Worm (Caenorhabditis elegans) whole organism, L2 larva: Measurements from ENCODE around the gene srt-28.
A peak's percentile ranks its signal among the peaks of the same experiment; 100 is the strongest.

Experiments
- F13H6.1 ChIP-seq: sonication (generic microtip); optimal IDR thresholded peaks from 2 replicates; lab custom pipeline; 2016; ENCODE audit warnings: missing genetic modification characterization, missing compliant biosample characterization
- R02D3.7 ChIP-seq: fragments of 150-350 bp; optimal IDR thresholded peaks from 2 replicates; lab custom pipeline; 2014; ENCODE audit warnings: missing biosample characterization, missing genetic modification characterization
- alr-1 ChIP-seq: fragments of 150-350 bp; optimal IDR thresholded peaks from 2 replicates; lab custom pipeline; 2014; ENCODE audit warnings: missing biosample characterization, missing genetic modification characterization
- blmp-1 ChIP-seq: sonication (generic microtip); optimal IDR thresholded peaks from 2 replicates; lab custom pipeline; 2017; ENCODE audit warnings: missing genetic modification characterization, mild to moderate bottlenecking, missing compliant biosample characterization, antibody characterized with exemption, moderate library complexity; ENCODE audit not compliant: insufficient read depth
- crh-2 ChIP-seq: sonication (generic microtip); optimal IDR thresholded peaks from 2 replicates; lab custom pipeline; 2017; ENCODE audit warnings: missing biosample characterization, missing genetic modification characterization
- elt-1 ChIP-seq: fragments of 150-350 bp; optimal IDR thresholded peaks from 2 replicates; lab custom pipeline; 2014; ENCODE audit warnings: missing biosample characterization, missing genetic modification characterization
- fos-1 ChIP-seq: fragments of 150-350 bp; optimal IDR thresholded peaks from 2 replicates; lab custom pipeline; 2014; ENCODE audit warnings: missing biosample characterization, missing genetic modification characterization
- gmeb-1 ChIP-seq: fragments of 150-350 bp; optimal IDR thresholded peaks from 2 replicates; lab custom pipeline; 2014; ENCODE audit warnings: missing biosample characterization, missing genetic modification characterization
- lsy-2 ChIP-seq, 2 experiments: fragments of 150-350 bp in 1 of 2; sonication (generic microtip) in 1 of 2; optimal IDR thresholded peaks; 2 replicates each; lab custom pipeline; 2014 to 2017; ENCODE audit warnings: missing biosample characterization in 2 of 2, missing genetic modification characterization in 2 of 2
- mab-5 ChIP-seq: fragments of 150-350 bp; optimal IDR thresholded peaks from 2 replicates; lab custom pipeline; 2014; ENCODE audit warnings: missing biosample characterization, missing genetic modification characterization
- mbf-1 ChIP-seq: sonication (generic microtip); optimal IDR thresholded peaks from 2 replicates; lab custom pipeline; 2017; ENCODE audit warnings: missing biosample characterization, missing genetic modification characterization
- nhr-129 ChIP-seq: fragments of 150-350 bp; optimal IDR thresholded peaks from 2 replicates; lab custom pipeline; 2014; ENCODE audit warnings: missing biosample characterization, missing genetic modification characterization
- nhr-237 ChIP-seq: fragments of 150-350 bp; optimal IDR thresholded peaks from 2 replicates; lab custom pipeline; 2014; ENCODE audit warnings: missing biosample characterization, missing genetic modification characterization
- nhr-25 ChIP-seq: fragments of 150-350 bp; sonication (generic microtip); optimal IDR thresholded peaks from 3 replicates; lab custom pipeline; 2014; ENCODE audit warnings: missing biosample characterization, missing genetic modification characterization
- nhr-6 ChIP-seq: fragments of 150-350 bp; optimal IDR thresholded peaks from 2 replicates; lab custom pipeline; 2014; ENCODE audit warnings: missing biosample characterization, missing genetic modification characterization
- nhr-77 ChIP-seq: fragments of 150-350 bp; optimal IDR thresholded peaks from 2 replicates; lab custom pipeline; 2014; ENCODE audit warnings: missing biosample characterization, missing genetic modification characterization
- peb-1 ChIP-seq: fragments of 150-350 bp; optimal IDR thresholded peaks from 2 replicates; lab custom pipeline; 2014; ENCODE audit warnings: missing biosample characterization, missing genetic modification characterization
- unc-62 ChIP-seq: fragments of 150-350 bp; optimal IDR thresholded peaks from 2 replicates; lab custom pipeline; 2014; ENCODE audit warnings: missing biosample characterization, missing genetic modification reagents, missing genetic modification characterization
- zag-1 ChIP-seq: fragments of 150-350 bp; optimal IDR thresholded peaks from 2 replicates; lab custom pipeline; 2014; ENCODE audit warnings: missing biosample characterization, missing genetic modification characterization
- ztf-1 ChIP-seq: fragments of 200-800 bp; sonication (Bioruptor generic); conservative IDR thresholded peaks from 2 replicates; pipeline ENCODE4 v1.3.6; 2022; ENCODE audit warnings: missing genetic modification characterization, missing compliant biosample characterization
- ztf-11 ChIP-seq: sonication (generic microtip); optimal IDR thresholded peaks from 2 replicates; lab custom pipeline; 2017; ENCODE audit warnings: missing biosample characterization, missing genetic modification characterization
- ztf-4 ChIP-seq: fragments of 150-350 bp; optimal IDR thresholded peaks from 2 replicates; lab custom pipeline; 2014; ENCODE audit warnings: missing biosample characterization, missing genetic modification characterization

Gene srt-28

ce11 chrV:2672603-2673002, 40.8 kb downstream of the srt-28 start, which contains the start of gene W02G9.3 (continued):
- TF ChIP-seq unc-62 (GFP tag; lab: Kevin White, UChicago) (no peak), mab-5 (peak; percentile 94), alr-1 (tag; lab: Kevin White, UChicago) (no peak), elt-1 (tag; lab: Kevin White, UChicago) (no peak), peb-1 (no peak), nhr-25 (tag; lab: Kevin White, UChicago) (peak; percentile 52), gmeb-1 (tag; lab: Kevin White, UChicago) (peak; percentile 84), ztf-11 (no peak), ztf-4 (tag; lab: Kevin White, UChicago) (no peak), F13H6.1 (tag; lab: Kevin White, UChicago) (peak; percentile 71), R02D3.7 (no peak), nhr-237 (tag; lab: Kevin White, UChicago) (no peak), nhr-6 (tag; lab: Kevin White, UChicago) (peak; percentile 22)
- TF ChIP-seq, all 48 proteins: peak for 19

- peak; percentile 28 for TF ChIP-seq nhr-25 (tag; lab: Kevin White, UChicago)
- no peak for TF ChIP-seq nhr-129 (tag; lab: Kevin White, UChicago)
Measured at ce11 chrV:2671155-2671554, 42.3 kb downstream of the srt-28 start, which contains the start of gene kel-8. Gene kel-8 (plus strand): TSS chrV:2671455.

DNA sequence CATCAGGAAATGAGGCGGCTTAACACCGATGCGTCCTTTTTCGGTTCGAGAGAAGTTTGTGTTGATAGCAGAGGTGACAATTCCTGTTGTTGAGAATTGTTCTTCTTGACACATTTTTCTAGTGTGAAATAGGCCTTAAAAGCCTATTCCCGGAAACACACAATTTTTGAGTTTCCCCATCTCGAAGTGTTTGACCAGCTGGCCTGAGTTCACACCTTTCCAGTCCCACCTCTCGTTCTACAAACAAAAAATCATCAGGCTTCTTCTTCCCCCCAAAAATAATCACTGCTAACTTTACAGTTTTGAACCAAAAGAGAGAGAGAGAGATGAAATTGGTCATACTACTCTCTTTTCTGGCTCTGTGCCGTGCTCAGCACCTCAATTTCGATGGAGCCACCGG, 46.8 kb downstream of the srt-28 start, which contains the start of gene W02G9.4:
TSS of gene W02G9.4 (plus strand) at position 301 of the 400 bp plus-strand sequence.
- TF ChIP-seq mbf-1 (tag; lab: Kevin White, UChicago): no peak
- no peak for TF ChIP-seq nhr-77 (tag; lab: Kevin White, UChicago)
- TF ChIP-seq blmp-1 (tag; lab: Kevin White, UChicago): no peak
- TF ChIP-seq nhr-129 (tag; lab: Kevin White, UChicago): no peak
- TF ChIP-seq gmeb-1 (tag; lab: Kevin White, UChicago): no peak
- TF ChIP-seq zag-1 (tag; lab: Kevin White, UChicago): no peak
- no peak for TF ChIP-seq crh-2 (tag; lab: Kevin White, UChicago)
- no peak for TF ChIP-seq lsy-2 (tag; optimal IDR thresholded peaks at IDR 0.05; lab: Kevin White, UChicago)

DNA sequence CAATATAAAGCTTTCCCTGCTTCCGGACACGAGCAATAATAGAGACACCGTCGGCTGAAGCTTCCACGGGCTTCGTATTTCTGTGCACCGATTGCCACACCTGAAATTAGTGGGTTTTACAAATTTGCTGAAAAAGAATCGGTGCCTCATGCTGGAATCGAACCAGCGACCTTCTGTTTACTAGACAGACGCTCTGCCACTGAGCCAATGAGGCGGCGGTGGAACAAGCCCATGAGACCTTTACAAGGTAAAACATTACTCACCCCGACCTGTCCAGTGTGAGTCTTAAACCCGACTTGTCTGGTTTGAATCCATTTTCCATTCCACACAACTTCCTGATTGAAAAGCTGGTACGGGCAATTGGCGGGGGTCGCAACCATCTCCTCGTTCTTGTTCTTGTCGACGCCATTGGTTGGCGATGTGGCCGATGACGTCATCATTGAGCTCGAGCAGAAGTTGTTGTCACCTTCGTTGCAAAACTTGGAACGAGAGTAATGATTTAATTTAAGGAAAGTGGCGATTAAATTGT, 48.8 kb downstream of the srt-28 start, which contains the start of gene ndx-2:
TSS of gene ndx-2 (minus strand) at position 479 of the 529 bp plus-strand sequence.
- TF ChIP-seq fos-1 (tag; lab: Kevin White, UChicago) (peak; percentile 14), ztf-1 (GFP tag; lab: Robert Waterston, UW) (no peak)
- TF ChIP-seq, all 48 proteins: peak for 1
